Worm (Caenorhabditis elegans) whole organism, L3 larva: ENCODE results near the gene F42A10.9.

Experiments used
- ama-1 ChIP-seq: fragments of 150-350 bp; optimal IDR thresholded peaks from 2 replicates; lab custom pipeline; 2018
- ceh-28 ChIP-seq: fragments of 150-350 bp; optimal IDR thresholded peaks from 2 replicates; lab custom pipeline; 2014; ENCODE audit warnings: missing biosample characterization, missing genetic modification reagents, missing genetic modification characterization
- ceh-82 ChIP-seq: fragments of 150-350 bp; optimal IDR thresholded peaks from 2 replicates; lab custom pipeline; 2014; ENCODE audit warnings: missing biosample characterization, missing genetic modification characterization
- daf-12 ChIP-seq: fragments of 150-350 bp; optimal IDR thresholded peaks from 2 replicates; lab custom pipeline; 2014; ENCODE audit warnings: missing biosample characterization, missing genetic modification reagents, missing genetic modification characterization
- egl-27 ChIP-seq: sonication (generic microtip); optimal IDR thresholded peaks from 4 replicates; lab custom pipeline; 2017; ENCODE audit warnings: missing biosample characterization, missing genetic modification reagents, missing genetic modification characterization
- egl-5 ChIP-seq: fragments of 150-350 bp; optimal IDR thresholded peaks from 2 replicates; lab custom pipeline; 2017; ENCODE audit warnings: missing biosample characterization, missing genetic modification reagents, missing genetic modification characterization, inconsistent platforms
- elt-2 ChIP-seq: sonication (generic microtip); optimal IDR thresholded peaks from 2 replicates; lab custom pipeline; 2016; ENCODE audit warnings: missing genetic modification reagents, mild to moderate bottlenecking, missing genetic modification characterization, missing compliant biosample characterization
- elt-3 ChIP-seq, 3 experiments: fragments of 150-350 bp in 1 of 3; sonication (generic microtip) in 2 of 3; optimal IDR thresholded peaks; 2 replicates in 2 of 3; 4 replicates in 1 of 3; lab custom pipeline; 2014 to 2017; ENCODE audit warnings: missing biosample characterization in 3 of 3, missing genetic modification characterization in 3 of 3
- fkh-2 ChIP-seq: fragments of 150-350 bp; optimal IDR thresholded peaks from 2 replicates; lab custom pipeline; 2014; ENCODE audit warnings: missing biosample characterization, missing genetic modification reagents, missing genetic modification characterization
- hmg-11 ChIP-seq: sonication (generic microtip); optimal IDR thresholded peaks from 2 replicates; lab custom pipeline; 2016; ENCODE audit warnings: missing genetic modification characterization, missing compliant biosample characterization
- jun-1 ChIP-seq: fragments of 150-350 bp; optimal IDR thresholded peaks from 2 replicates; lab custom pipeline; 2014; ENCODE audit warnings: missing biosample characterization, missing genetic modification reagents, missing genetic modification characterization
- lin-15B ChIP-seq: fragments of 150-350 bp; optimal IDR thresholded peaks from 2 replicates; lab custom pipeline; 2014; ENCODE audit warnings: missing biosample characterization, missing genetic modification characterization
- lin-39 ChIP-seq: fragments of 150-350 bp; optimal IDR thresholded peaks from 2 replicates; lab custom pipeline; 2018; ENCODE audit warnings: missing biosample characterization, missing genetic modification reagents, missing genetic modification characterization
- mml-1 ChIP-seq: fragments of 150-350 bp; sonication (generic microtip); optimal IDR thresholded peaks from 3 replicates; lab custom pipeline; 2014; ENCODE audit warnings: missing biosample characterization, missing genetic modification characterization
- nfya-1 ChIP-seq: sonication (generic microtip); optimal IDR thresholded peaks from 2 replicates; lab custom pipeline; 2017; ENCODE audit warnings: missing genetic modification characterization, mild to moderate bottlenecking, missing compliant biosample characterization, antibody characterized with exemption, moderate library complexity; ENCODE audit not compliant: insufficient read depth
- nhr-11 ChIP-seq: fragments of 150-350 bp; optimal IDR thresholded peaks from 2 replicates; lab custom pipeline; 2014; ENCODE audit warnings: missing biosample characterization, missing genetic modification characterization
- nhr-12 ChIP-seq: fragments of 150-350 bp; optimal IDR thresholded peaks from 2 replicates; lab custom pipeline; 2014; ENCODE audit warnings: missing biosample characterization, missing genetic modification characterization
- nhr-237 ChIP-seq: fragments of 150-350 bp; optimal IDR thresholded peaks from 2 replicates; lab custom pipeline; 2014; ENCODE audit warnings: missing biosample characterization, missing genetic modification characterization
- nhr-25 ChIP-seq: sonication (generic microtip); optimal IDR thresholded peaks from 2 replicates; lab custom pipeline; 2017; ENCODE audit warnings: missing biosample characterization, missing genetic modification characterization
- nhr-28 ChIP-seq: fragments of 150-350 bp; optimal IDR thresholded peaks from 2 replicates; lab custom pipeline; 2014; ENCODE audit warnings: missing biosample characterization, missing genetic modification characterization
- nhr-76 ChIP-seq: fragments of 150-350 bp; sonication (generic microtip); optimal IDR thresholded peaks from 5 replicates; lab custom pipeline; 2014; ENCODE audit warnings: missing biosample characterization, missing genetic modification characterization
- nhr-77 ChIP-seq: fragments of 150-350 bp; optimal IDR thresholded peaks from 2 replicates; lab custom pipeline; 2014; ENCODE audit warnings: missing biosample characterization, missing genetic modification characterization
- pha-4 ChIP-seq: fragments of 150-350 bp; optimal IDR thresholded peaks from 2 replicates; lab custom pipeline; 2014; ENCODE audit warnings: missing biosample characterization, missing genetic modification reagents, missing genetic modification characterization
- pqm-1 ChIP-seq: fragments of 150-350 bp; optimal IDR thresholded peaks from 2 replicates; lab custom pipeline; 2017; ENCODE audit warnings: missing biosample characterization, missing genetic modification characterization, inconsistent platforms
- sea-2 ChIP-seq: fragments of 150-350 bp; sonication (generic microtip); optimal IDR thresholded peaks from 4 replicates; lab custom pipeline; 2014; ENCODE audit warnings: missing biosample characterization, missing genetic modification reagents, missing genetic modification characterization
- snpc-4 ChIP-seq: fragments of 150-350 bp; optimal IDR thresholded peaks from 2 replicates; lab custom pipeline; 2014; ENCODE audit warnings: missing biosample characterization, missing genetic modification characterization
- tbx-2 ChIP-seq: sonication (generic microtip); optimal IDR thresholded peaks from 2 replicates; lab custom pipeline; 2016; ENCODE audit warnings: mild to moderate bottlenecking, missing genetic modification characterization, missing compliant biosample characterization
- unc-62 ChIP-seq: fragments of 150-350 bp; sonication (generic microtip); optimal IDR thresholded peaks from 4 replicates; lab custom pipeline; 2014; ENCODE audit warnings: missing biosample characterization, missing genetic modification reagents, missing genetic modification characterization
- zag-1 ChIP-seq: fragments of 150-350 bp; optimal IDR thresholded peaks from 2 replicates; lab custom pipeline; 2014; ENCODE audit warnings: missing biosample characterization, missing genetic modification characterization

Gene F42A10.9

DNA sequence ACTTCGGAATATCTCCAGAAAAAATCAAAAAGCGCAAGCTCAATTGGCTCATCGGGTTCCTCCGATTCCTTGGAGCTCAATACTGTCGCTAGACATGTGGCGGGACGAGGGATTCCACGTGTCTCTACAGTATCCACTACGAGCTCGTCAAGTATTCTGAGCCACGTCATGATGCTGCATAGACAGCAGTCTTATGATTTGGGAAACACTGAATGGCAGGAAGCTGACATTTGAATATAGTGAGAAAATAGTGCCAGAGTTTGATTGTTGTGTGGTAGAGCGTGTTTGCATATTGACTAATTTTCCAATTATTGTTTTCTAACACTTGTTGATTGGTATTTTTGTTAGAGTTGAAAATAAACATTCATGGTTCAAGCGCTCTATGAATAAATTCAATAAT, 992 bp upstream of the F42A10.9 start:
- TF ChIP-seq tbx-2 (tag; lab: Kevin White, UChicago) (no peak), nfya-1 (tag; lab: Kevin White, UChicago) (no peak), nhr-28 (no peak), unc-62 (GFP tag; lab: Kevin White, UChicago) (no peak), ama-1 (lab: Kevin White, UChicago) (no peak), elt-2 (tag; lab: Kevin White, UChicago) (no peak), lin-39 (tag; lab: Kevin White, UChicago) (no peak), nhr-12 (tag; lab: Kevin White, UChicago) (no peak), zag-1 (no peak), ceh-82 (no peak), mml-1 (tag; lab: Kevin White, UChicago) (no peak), pha-4 (tag; lab: Kevin White, UChicago) (no peak), nhr-77 (tag; lab: Kevin White, UChicago) (no peak)
- TF ChIP-seq, all 47 proteins: peak for 0

ce11 chrIII:6165240-6165639, 867 bp downstream of the F42A10.9 start:
- TF ChIP-seq ama-1 (lab: Kevin White, UChicago) (peak; percentile 73), nhr-25 (no peak)

DNA sequence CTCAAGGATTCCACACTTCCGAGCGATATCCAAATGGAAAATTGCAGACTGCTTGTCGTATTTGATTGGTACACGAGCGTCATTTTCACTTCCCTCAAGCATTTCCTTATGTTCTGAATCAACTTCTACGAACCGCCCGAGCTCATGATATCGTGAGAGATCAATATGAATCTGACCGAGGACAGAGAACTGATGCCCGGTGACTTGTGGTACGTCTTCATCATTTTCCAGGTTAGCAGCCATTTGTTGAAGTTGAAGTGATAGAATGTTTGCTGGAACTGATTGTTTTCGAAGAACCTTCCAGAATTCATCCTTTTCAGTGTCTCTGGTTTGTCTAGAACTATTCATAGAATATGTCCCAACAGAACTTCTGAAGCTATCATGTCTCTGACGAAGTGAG, 2.3 kb downstream of the F42A10.9 start:
- TF ChIP-seq zag-1: no peak
- TF ChIP-seq elt-2 (tag; lab: Kevin White, UChicago): no peak
- no peak for TF ChIP-seq mml-1 (tag; lab: Kevin White, UChicago)
- TF ChIP-seq nhr-12 (tag; lab: Kevin White, UChicago): no peak
- no peak for TF ChIP-seq fkh-2 (tag; lab: Kevin White, UChicago)
- no peak for TF ChIP-seq daf-12 (tag; lab: Kevin White, UChicago)
- no peak for TF ChIP-seq nhr-76 (tag; lab: Kevin White, UChicago)
- no peak for TF ChIP-seq sea-2 (GFP tag; lab: Kevin White, UChicago)
- no peak for TF ChIP-seq jun-1 (tag; lab: Kevin White, UChicago)
- no peak for TF ChIP-seq nhr-237 (tag; lab: Kevin White, UChicago)
- TF ChIP-seq egl-5 (tag; lab: Kevin White, UChicago): no peak
- no peak for TF ChIP-seq elt-3 (tag; optimal IDR thresholded peaks at IDR 0.05; lab: Kevin White, UChicago)
- TF ChIP-seq nhr-28: no peak
- no peak for TF ChIP-seq hmg-11 (tag; lab: Kevin White, UChicago)
- no peak for TF ChIP-seq nhr-25
- TF ChIP-seq egl-27 (tag; lab: Kevin White, UChicago): no peak

DNA sequence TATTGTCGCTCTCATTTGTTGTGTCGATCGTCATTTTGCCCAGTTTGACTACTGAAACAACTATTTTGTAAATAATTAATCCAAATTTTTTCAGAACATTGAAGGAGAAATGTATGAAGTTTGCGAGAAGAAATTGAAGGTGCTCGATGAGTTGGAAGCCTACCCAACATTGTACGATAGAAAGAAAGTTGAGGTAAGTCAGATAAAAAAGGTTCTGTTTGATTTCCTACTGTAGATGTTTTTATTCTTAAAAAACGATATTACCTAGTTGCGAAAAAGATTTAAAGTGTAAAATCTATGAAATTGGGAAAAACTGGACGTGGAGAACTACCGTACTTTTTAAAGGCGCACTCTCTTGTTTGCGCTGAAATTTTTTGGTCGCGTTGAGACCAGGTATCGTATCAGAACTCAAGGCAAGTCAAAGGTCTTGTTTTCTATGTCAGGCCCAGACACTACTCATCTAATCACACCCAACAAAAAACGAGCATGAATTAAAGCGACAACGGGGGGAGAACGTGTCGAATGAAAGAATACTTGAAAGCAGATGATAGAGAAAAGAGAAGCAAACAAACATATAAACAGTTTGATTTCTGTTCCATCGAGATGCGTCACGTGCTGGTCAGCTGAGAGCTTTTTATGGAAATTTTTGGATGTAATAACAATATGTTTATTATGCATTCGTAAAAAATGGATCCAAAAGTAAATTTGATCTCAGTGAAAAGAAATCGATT, 4.3 kb downstream of the F42A10.9 start, which contains the start of gene efk-1:
efk-1 (minus strand) TSS at position 51 of the 731 bp plus-strand sequence.
- peak; percentile 77 for TF ChIP-seq pqm-1 (tag; lab: Kevin White, UChicago)
- TF ChIP-seq tbx-2 (tag; lab: Kevin White, UChicago): no peak
- peak; percentile 66 for TF ChIP-seq elt-2 (tag; lab: Kevin White, UChicago)
- peak; percentile 53 for TF ChIP-seq pha-4 (tag; lab: Kevin White, UChicago)
- TF ChIP-seq ama-1 (lab: Kevin White, UChicago): peak; percentile 85
- no peak for TF ChIP-seq egl-27 (tag; lab: Kevin White, UChicago)

DNA sequence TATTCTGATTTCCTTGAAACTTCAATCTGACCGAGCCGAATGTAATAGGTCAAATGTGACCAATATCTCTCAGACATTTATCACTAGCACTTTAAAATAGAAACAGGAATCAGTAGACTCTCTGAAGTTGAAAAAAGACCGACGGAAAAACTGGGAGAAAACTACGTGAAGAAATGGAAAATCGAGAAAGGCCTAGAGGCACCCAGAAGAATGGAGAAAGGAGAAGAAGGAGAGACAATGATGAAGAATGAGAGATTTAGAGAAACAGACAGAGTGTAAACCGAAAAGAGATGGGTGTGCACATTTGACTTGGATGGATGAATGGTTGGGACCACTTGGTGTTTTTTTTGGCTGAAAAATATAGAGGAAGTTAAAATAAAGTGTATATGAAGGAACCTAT, 5.7 kb downstream of the F42A10.9 start:
- TF ChIP-seq egl-5 (tag; lab: Kevin White, UChicago) (no peak), snpc-4 (tag; lab: Kevin White, UChicago) (peak; percentile 44), nhr-11 (tag; lab: Kevin White, UChicago) (peak; percentile 36), ama-1 (lab: Kevin White, UChicago) (peak; percentile 45), lin-39 (tag; lab: Kevin White, UChicago) (peak; percentile 18), lin-15B (tag; lab: Kevin White, UChicago) (peak; percentile 19), mml-1 (tag; lab: Kevin White, UChicago) (no peak), nfya-1 (tag; lab: Kevin White, UChicago) (peak; percentile 65), elt-3 (tag; optimal IDR thresholded peaks at IDR 0.05; lab: Kevin White, UChicago) (no peak), pha-4 (tag; lab: Kevin White, UChicago) (peak; percentile 1), hmg-11 (tag; lab: Kevin White, UChicago) (peak; percentile 43), elt-2 (tag; lab: Kevin White, UChicago) (peak; percentile 11), ceh-28 (tag; lab: Kevin White, UChicago) (no peak)
